Fruit fly (Drosophila melanogaster) whole organism, wandering third instar larva: ENCODE results near the gene CG7950.

Experiments
- Abd-B ChIP-seq: fragments of >200 bp; optimal IDR thresholded peaks from 2 replicates; lab custom pipeline; 2017; ENCODE audit warnings: missing biosample characterization, missing genetic modification characterization
- CG32264 ChIP-seq: fragments of 200-800 bp; sonication (Bioruptor generic); optimal IDR thresholded peaks from 2 replicates; lab custom pipeline; 2016; ENCODE audit warnings: missing biosample characterization, missing genetic modification characterization
- CG9705 ChIP-seq: fragments of 200-800 bp; sonication (Bioruptor generic); optimal IDR thresholded peaks from 2 replicates; lab custom pipeline; 2018; ENCODE audit warnings: missing biosample characterization, mild to moderate bottlenecking, missing genetic modification characterization
- CrebA ChIP-seq: fragments of 200-800 bp; sonication (Bioruptor generic); optimal IDR thresholded peaks from 2 replicates; lab custom pipeline; 2016; ENCODE audit warnings: missing biosample characterization, mild to moderate bottlenecking, missing genetic modification characterization, borderline replicate concordance
- Dfd ChIP-seq: fragments of >200 bp; optimal IDR thresholded peaks from 2 replicates; lab custom pipeline; 2017; ENCODE audit warnings: missing biosample characterization, missing genetic modification characterization
- Dif ChIP-seq: fragments of 200-275, 200-300 bp; sonication (Bioruptor generic); optimal IDR thresholded peaks from 2 replicates; lab custom pipeline; 2018; ENCODE audit warnings: missing biosample characterization, missing genetic modification characterization; ENCODE audit not compliant: partially characterized antibody
- GATAd ChIP-seq: sonication (Bioruptor generic); optimal IDR thresholded peaks from 2 replicates; lab custom pipeline; 2016; ENCODE audit warnings: missing biosample characterization, missing genetic modification characterization
- HLH106 ChIP-seq: fragments of 200-800 bp; optimal IDR thresholded peaks from 3 replicates; lab custom pipeline; 2019; ENCODE audit warnings: missing biosample characterization, mild to moderate bottlenecking, missing genetic modification characterization, moderate library complexity
- Hnf4 ChIP-seq: fragments of 200-800 bp; sonication (Bioruptor generic); optimal IDR thresholded peaks from 2 replicates; lab custom pipeline; 2016; ENCODE audit warnings: missing biosample characterization, mild to moderate bottlenecking, missing genetic modification characterization
- Hr78 ChIP-seq: fragments of >200 bp; optimal IDR thresholded peaks from 2 replicates; lab custom pipeline; 2017; ENCODE audit warnings: missing biosample characterization, missing genetic modification characterization
- Hr83 ChIP-seq: fragments of 200-300 bp; sonication (Bioruptor generic); optimal IDR thresholded peaks from 2 replicates; lab custom pipeline; 2016; ENCODE audit warnings: missing biosample characterization, mild to moderate bottlenecking, missing genetic modification characterization, moderate library complexity; ENCODE audit not compliant: poor library complexity, severe bottlenecking
- Myc ChIP-seq: fragments of >200 bp; optimal IDR thresholded peaks from 2 replicates; lab custom pipeline; 2017
- N ChIP-seq: fragments of >200 bp; optimal IDR thresholded peaks from 2 replicates; lab custom pipeline; 2018; ENCODE audit warnings: missing biosample characterization, missing external identifiers, missing genetic modification characterization
- OdsH ChIP-seq: fragments of 200-800 bp; sonication (Bioruptor generic); optimal IDR thresholded peaks from 2 replicates; lab custom pipeline; 2016; ENCODE audit warnings: missing biosample characterization, mild to moderate bottlenecking, missing genetic modification characterization
- Rel ChIP-seq, 2 experiments: fragments of 200-800 bp; sonication (Bioruptor generic) in 1 of 2; optimal IDR thresholded peaks; 2 replicates in 1 of 2; 3 replicates in 1 of 2; lab custom pipeline; 2016 to 2019; ENCODE audit warnings: mild to moderate bottlenecking in 2 of 2, missing biosample characterization in 2 of 2, missing genetic modification characterization in 2 of 2, moderate library complexity in 1 of 2
- Sp1 ChIP-seq: fragments of 200-800 bp; sonication (Bioruptor generic); optimal IDR thresholded peaks from 3 replicates; lab custom pipeline; 2019; ENCODE audit warnings: missing biosample characterization, mild to moderate bottlenecking, missing genetic modification characterization, moderate library complexity
- Vsx2 ChIP-seq: fragments of 200-300, 225-300 bp; sonication (Bioruptor generic); optimal IDR thresholded peaks from 2 replicates; lab custom pipeline; 2018; ENCODE audit warnings: missing biosample characterization, missing genetic modification characterization; ENCODE audit not compliant: partially characterized antibody
- br ChIP-seq: fragments of 200-800 bp; sonication (Bioruptor generic); optimal IDR thresholded peaks from 2 replicates; lab custom pipeline; 2016; ENCODE audit warnings: missing biosample characterization, missing genetic modification characterization
- brk ChIP-seq: fragments of 200-800 bp; sonication (Bioruptor generic); optimal IDR thresholded peaks from 2 replicates; lab custom pipeline; 2016; ENCODE audit warnings: missing biosample characterization, mild to moderate bottlenecking, missing genetic modification characterization
- dmrt93B ChIP-seq: fragments of 200-800 bp; sonication (Bioruptor generic); optimal IDR thresholded peaks from 2 replicates; lab custom pipeline; 2018; ENCODE audit warnings: missing biosample characterization, mild to moderate bottlenecking, missing genetic modification characterization
- dsf ChIP-seq: sonication (Bioruptor generic); optimal IDR thresholded peaks from 2 replicates; lab custom pipeline; 2016; ENCODE audit warnings: missing biosample characterization, missing genetic modification characterization, borderline replicate concordance
- ey ChIP-seq: fragments of 200-800 bp; sonication (Bioruptor generic); optimal IDR thresholded peaks from 2 replicates; lab custom pipeline; 2016; ENCODE audit warnings: missing biosample characterization, missing genetic modification characterization
- foxo ChIP-seq, 2 experiments: fragments of 200-800 bp; sonication (Bioruptor generic); optimal IDR thresholded peaks; 2 replicates in 1 of 2; 3 replicates in 1 of 2; lab custom pipeline; 2016 to 2017; ENCODE audit warnings: missing biosample characterization in 2 of 2, missing genetic modification characterization in 2 of 2
- h ChIP-seq: fragments of 200-800 bp; sonication (Bioruptor generic); optimal IDR thresholded peaks from 3 replicates; lab custom pipeline; 2016; ENCODE audit warnings: missing biosample characterization, mild to moderate bottlenecking, missing genetic modification characterization
- jim ChIP-seq: fragments of 175-275, 200-325 bp; sonication (Bioruptor generic); optimal IDR thresholded peaks from 2 replicates; lab custom pipeline; 2016; ENCODE audit warnings: missing biosample characterization, mild to moderate bottlenecking, missing genetic modification characterization
- pan ChIP-seq: fragments of >200 bp; optimal IDR thresholded peaks from 2 replicates; lab custom pipeline; 2017
- psq ChIP-seq: fragments of 200-800 bp; sonication (Bioruptor generic); optimal IDR thresholded peaks from 3 replicates; lab custom pipeline; 2017; ENCODE audit warnings: missing biosample characterization, mild to moderate bottlenecking, missing genetic modification characterization, moderate library complexity
- rgr ChIP-seq: fragments of 200-800 bp; sonication (Bioruptor generic); optimal IDR thresholded peaks from 3 replicates; lab custom pipeline; 2016; ENCODE audit warnings: missing biosample characterization, mild to moderate bottlenecking, missing genetic modification characterization
- sage ChIP-seq: fragments of 200-800 bp; sonication (Bioruptor generic); optimal IDR thresholded peaks from 2 replicates; lab custom pipeline; 2016; ENCODE audit warnings: missing biosample characterization, mild to moderate bottlenecking, missing genetic modification characterization
- sv ChIP-seq: fragments of 200-800 bp; sonication (Bioruptor generic); optimal IDR thresholded peaks from 3 replicates; lab custom pipeline; 2016; ENCODE audit warnings: missing biosample characterization, missing genetic modification characterization
- tai ChIP-seq: sonication (Bioruptor generic); optimal IDR thresholded peaks from 2 replicates; lab custom pipeline; 2016; ENCODE audit warnings: missing biosample characterization, missing genetic modification characterization
- usp ChIP-seq: fragments of >200 bp; optimal IDR thresholded peaks from 2 replicates; lab custom pipeline; 2017; ENCODE audit warnings: missing biosample characterization, missing genetic modification characterization
- woc ChIP-seq: sonication (Bioruptor generic); optimal IDR thresholded peaks from 2 replicates; lab custom pipeline; 2016; ENCODE audit warnings: missing biosample characterization, mild to moderate bottlenecking, missing genetic modification characterization

The CG7950 gene

dm6 chr3R:30058057-30058868, 1.6 kb downstream of the CG7950 start, which contains the start of gene sima:
Gene sima, plus strand, starts transcription at chr3R:30058311.
- TF ChIP-seq sv (GFP tag; lab: Kevin White, UChicago) (no peak), dsf (GFP tag; lab: Kevin White, UChicago) (no peak), ey (no peak), sage (GFP tag; lab: Kevin White, UChicago) (no peak), CrebA (GFP tag; lab: Kevin White, UChicago) (no peak), Sp1 (GFP tag; lab: Kevin White, UChicago) (peak; percentile 5), Dif (GFP tag; lab: Kevin White, UChicago) (no peak), pan (lab: Kevin White, UChicago) (no peak), Rel (GFP tag; optimal IDR thresholded peaks at IDR 0.05; lab: Kevin White, UChicago) (no peak), Rel (tag; optimal IDR thresholded peaks at IDR 0.05; lab: Kevin White, UChicago) (peak; percentile 27), jim (GFP tag; lab: Kevin White, UChicago) (no peak), HLH106 (tag; lab: Kevin White, UChicago) (peak; percentile 22), Hnf4 (GFP tag; lab: Kevin White, UChicago) (peak; percentile 21), dmrt93B (GFP tag; lab: Kevin White, UChicago) (no peak), CG32264 (GFP tag; lab: Kevin White, UChicago) (no peak), brk (GFP tag; lab: Kevin White, UChicago) (no peak), Hr78 (no peak), psq (GFP tag; lab: Kevin White, UChicago) (peak; percentile 96), GATAd (GFP tag; lab: Kevin White, UChicago) (no peak), woc (GFP tag; lab: Kevin White, UChicago) (peak; percentile 72), Hr83 (GFP tag; lab: Kevin White, UChicago) (peak; percentile 9), br (GFP tag; lab: Kevin White, UChicago) (no peak), CG9705 (GFP tag; lab: Kevin White, UChicago) (no peak), N (GFP tag; lab: Kevin White, UChicago) (no peak), foxo (GFP tag; optimal IDR thresholded peaks at IDR 0.05; lab: Kevin White, UChicago) (peak in 1 of 2 experiments; percentile 28), h (peak; percentile 38), rgr (peak; percentile 34), OdsH (no peak)

dm6 chr3R:30059944-30060343, 3.3 kb downstream of the CG7950 start:
- no peak for TF ChIP-seq Dfd
- no peak for TF ChIP-seq tai
- TF ChIP-seq Hnf4 (GFP tag; lab: Kevin White, UChicago): no peak
- TF ChIP-seq CG9705 (GFP tag; lab: Kevin White, UChicago): no peak
- no peak for TF ChIP-seq Rel (GFP tag; optimal IDR thresholded peaks at IDR 0.05; lab: Kevin White, UChicago)
- TF ChIP-seq Rel (tag; optimal IDR thresholded peaks at IDR 0.05; lab: Kevin White, UChicago): no peak
- no peak for TF ChIP-seq pan (lab: Kevin White, UChicago)
- TF ChIP-seq, all 38 proteins: peak for 0

- TF ChIP-seq rgr: no peak
- TF ChIP-seq jim (GFP tag; lab: Kevin White, UChicago): no peak
- no peak for TF ChIP-seq sage (GFP tag; lab: Kevin White, UChicago)
- no peak for TF ChIP-seq N (GFP tag; lab: Kevin White, UChicago)
- TF ChIP-seq ey: no peak
- TF ChIP-seq Hr78: no peak
- no peak for TF ChIP-seq Vsx2
- no peak for TF ChIP-seq CG9705 (GFP tag; lab: Kevin White, UChicago)
- no peak for TF ChIP-seq usp (GFP tag; lab: Kevin White, UChicago)
- no peak for TF ChIP-seq OdsH
- TF ChIP-seq CrebA (GFP tag; lab: Kevin White, UChicago): no peak
- TF ChIP-seq Sp1 (GFP tag; lab: Kevin White, UChicago): no peak
- TF ChIP-seq Abd-B: no peak
- no peak for TF ChIP-seq sv (GFP tag; lab: Kevin White, UChicago)
- TF ChIP-seq br (GFP tag; lab: Kevin White, UChicago): no peak
- TF ChIP-seq Myc (lab: Kevin White, UChicago): no peak
These were observed 3.9 kb downstream of the CG7950 start for dm6 chr3R:30060451-30061153.
